Fruit fly (Drosophila melanogaster) whole organism, embryonic: ENCODE data around the gene CG32176.

Experiments used
- Atf-2 ChIP-seq: fragments of 200-800 bp; sonication (Bioruptor generic); optimal IDR thresholded peaks from 2 replicates; lab custom pipeline; 2016; ENCODE audit warnings: missing biosample characterization, missing genetic modification characterization
- CG10274 ChIP-seq: fragments of 200-800 bp; sonication (Bioruptor generic); optimal IDR thresholded peaks from 3 replicates; lab custom pipeline; 2017; ENCODE audit warnings: missing biosample characterization, mild to moderate bottlenecking, missing genetic modification characterization
- CG10321 ChIP-seq: fragments of 200-800 bp; sonication (Bioruptor generic); IDR thresholded peaks from 2 replicates; pipeline ENCODE4 v1.3.6; 2022; ENCODE audit warnings: missing biosample characterization, missing genetic modification characterization
- CG10565 ChIP-seq: fragments of 200-800 bp; sonication (Bioruptor generic); optimal IDR thresholded peaks from 3 replicates; lab custom pipeline; 2016; ENCODE audit warnings: missing biosample characterization, mild to moderate bottlenecking, missing genetic modification characterization
- CG11504 ChIP-seq: fragments of 200-800 bp; sonication (Bioruptor generic); optimal IDR thresholded peaks from 3 replicates; lab custom pipeline; 2019; ENCODE audit warnings: missing biosample characterization, mild to moderate bottlenecking, missing genetic modification characterization, moderate library complexity
- CG12942 ChIP-seq: fragments of 200-800 bp; sonication (Bioruptor generic); optimal IDR thresholded peaks from 3 replicates; lab custom pipeline; 2016; ENCODE audit warnings: missing biosample characterization, missing genetic modification characterization
- CG13624 ChIP-seq: fragments of 200-800 bp; sonication (Bioruptor generic); optimal IDR thresholded peaks from 2 replicates; lab custom pipeline; 2016; ENCODE audit warnings: missing biosample characterization, missing genetic modification characterization
- CG13894 ChIP-seq: fragments of 200-800 bp; sonication (Bioruptor generic); optimal IDR thresholded peaks from 3 replicates; lab custom pipeline; 2018; ENCODE audit warnings: missing biosample characterization, mild to moderate bottlenecking, missing genetic modification characterization, moderate library complexity
- CG15479 ChIP-seq: fragments of 200-800 bp; sonication (Bioruptor generic); optimal IDR thresholded peaks from 3 replicates; lab custom pipeline; 2019; ENCODE audit warnings: missing biosample characterization, mild to moderate bottlenecking, missing genetic modification characterization, moderate library complexity
- CG16815 ChIP-seq: fragments of 200-800 bp; sonication (Bioruptor generic); optimal IDR thresholded peaks from 3 replicates; lab custom pipeline; 2017; ENCODE audit warnings: missing biosample characterization, mild to moderate bottlenecking, missing genetic modification characterization
- CG17328 ChIP-seq: fragments of 200-800 bp; sonication (Bioruptor generic); IDR thresholded peaks from 2 replicates; pipeline ENCODE4 v1.3.6; 2022; ENCODE audit warnings: missing biosample characterization, missing genetic modification characterization
- CG17385 ChIP-seq: fragments of 200-800 bp; sonication (Bioruptor generic); optimal IDR thresholded peaks from 3 replicates; lab custom pipeline; 2018; ENCODE audit warnings: missing biosample characterization, mild to moderate bottlenecking, missing genetic modification characterization
- CG17568 ChIP-seq: fragments of 200-800 bp; sonication (Bioruptor generic); optimal IDR thresholded peaks from 2 replicates; lab custom pipeline; 2018; ENCODE audit warnings: missing biosample characterization, mild to moderate bottlenecking, missing genetic modification characterization, moderate library complexity
- CG1832 ChIP-seq: fragments of 200-800 bp; sonication (Bioruptor generic); optimal IDR thresholded peaks from 2 replicates; lab custom pipeline; 2017; ENCODE audit warnings: missing biosample characterization, mild to moderate bottlenecking, missing genetic modification characterization, inconsistent platforms
- CG30020 ChIP-seq: fragments of 200-800 bp; optimal IDR thresholded peaks from 2 replicates; lab custom pipeline; 2019; ENCODE audit warnings: missing biosample characterization, mild to moderate bottlenecking, missing genetic modification characterization, moderate library complexity
- CG31224 ChIP-seq: fragments of 200-800 bp; sonication (Bioruptor generic); IDR thresholded peaks from 2 replicates; pipeline ENCODE4 v1.3.6; 2022; ENCODE audit warnings: missing biosample characterization, missing genetic modification characterization
- CG3281 ChIP-seq: fragments of 200-800 bp; sonication (Bioruptor generic); optimal IDR thresholded peaks from 3 replicates; lab custom pipeline; 2017; ENCODE audit warnings: missing biosample characterization, mild to moderate bottlenecking, missing genetic modification characterization
- CG6254 ChIP-seq: fragments of 200-800 bp; sonication (Bioruptor generic); optimal IDR thresholded peaks from 3 replicates; lab custom pipeline; 2017; ENCODE audit warnings: mild to moderate bottlenecking, missing biosample characterization, missing genetic modification reagents, missing genetic modification characterization
- CG7963 ChIP-seq: fragments of 200-800 bp; sonication (Bioruptor generic); IDR thresholded peaks from 3 replicates; pipeline ENCODE4 v1.3.6; 2022; ENCODE audit warnings: missing biosample characterization, missing genetic modification characterization; ENCODE audit not compliant: partially characterized antibody
- CG8089 ChIP-seq: fragments of 200-800 bp; sonication (Bioruptor generic); optimal IDR thresholded peaks from 3 replicates; lab custom pipeline; 2016; ENCODE audit warnings: missing biosample characterization, missing genetic modification characterization
- CoRest ChIP-seq: fragments of 200-800 bp; sonication (Bioruptor generic); optimal IDR thresholded peaks from 3 replicates; lab custom pipeline; 2018; ENCODE audit warnings: missing biosample characterization, mild to moderate bottlenecking, missing genetic modification characterization, moderate library complexity
- Dad ChIP-seq: fragments of 200-800 bp; sonication (Bioruptor generic); optimal IDR thresholded peaks from 3 replicates; lab custom pipeline; 2016; ENCODE audit warnings: missing biosample characterization, missing genetic modification characterization
- Dref ChIP-seq: fragments of 200-800 bp; sonication (Bioruptor generic); IDR thresholded peaks from 2 replicates; pipeline ENCODE4 v1.3.6; 2022; ENCODE audit warnings: missing biosample characterization, missing genetic modification characterization
- E2f1 ChIP-seq: fragments of 200-800 bp; sonication (Bioruptor generic); IDR thresholded peaks from 2 replicates; pipeline ENCODE4 v1.3.6; 2022; ENCODE audit warnings: missing biosample characterization, missing genetic modification characterization
- HLH4C ChIP-seq: fragments of 200-800 bp; sonication (Bioruptor generic); IDR thresholded peaks from 3 replicates; pipeline ENCODE4 v1.3.6; 2022; ENCODE audit warnings: missing biosample characterization, missing genetic modification characterization; ENCODE audit not compliant: partially characterized antibody
- HLHmδ ChIP-seq: fragments of 200-800 bp; sonication (Bioruptor generic); optimal IDR thresholded peaks from 2 replicates; lab custom pipeline; 2018; ENCODE audit warnings: missing biosample characterization, mild to moderate bottlenecking, missing genetic modification characterization, moderate library complexity
- Hey ChIP-seq: fragments of 200-800 bp; sonication (Bioruptor generic); optimal IDR thresholded peaks from 3 replicates; lab custom pipeline; 2018; ENCODE audit warnings: missing biosample characterization, mild to moderate bottlenecking, missing genetic modification characterization
- Lpt ChIP-seq: fragments of >200 bp; optimal IDR thresholded peaks from 2 replicates; lab custom pipeline; 2018; ENCODE audit warnings: missing biosample characterization, missing genetic modification characterization
- Tbp ChIP-seq: fragments of >200 bp; optimal IDR thresholded peaks from 2 replicates; lab custom pipeline; 2018; ENCODE audit warnings: missing biosample characterization, missing genetic modification characterization
- ase ChIP-seq: fragments of 200-800 bp; sonication (Bioruptor generic); IDR thresholded peaks from 3 replicates; pipeline ENCODE4 v1.3.6; 2022; ENCODE audit warnings: missing biosample characterization, missing genetic modification characterization
- da ChIP-seq: fragments of 200-800 bp; sonication (Bioruptor generic); optimal IDR thresholded peaks from 2 replicates; lab custom pipeline; 2016; ENCODE audit warnings: missing biosample characterization, missing genetic modification characterization
- danr ChIP-seq: fragments of 200-800 bp; sonication (Bioruptor generic); IDR thresholded peaks from 2 replicates; pipeline ENCODE4 v1.3.6; 2022; ENCODE audit warnings: missing biosample characterization, missing genetic modification characterization
- ewg ChIP-seq: fragments of 200-800 bp; sonication (Bioruptor generic); optimal IDR thresholded peaks from 3 replicates; lab custom pipeline; 2017; ENCODE audit warnings: mild to moderate bottlenecking, missing biosample characterization, missing genetic modification reagents, missing genetic modification characterization
- fd96Cb ChIP-seq: fragments of 200-800 bp; sonication (Bioruptor generic); optimal IDR thresholded peaks from 2 replicates; lab custom pipeline; 2018; ENCODE audit warnings: missing biosample characterization, mild to moderate bottlenecking, missing genetic modification characterization, moderate library complexity
- gce ChIP-seq: fragments of 200-800 bp; sonication (Bioruptor generic); IDR thresholded peaks from 3 replicates; pipeline ENCODE4 v1.3.6; 2022; ENCODE audit warnings: missing biosample characterization, missing genetic modification characterization
- gro ChIP-seq: fragments of 200-800 bp; sonication (Bioruptor generic); optimal IDR thresholded peaks from 2 replicates; lab custom pipeline; 2016; ENCODE audit warnings: missing biosample characterization, missing genetic modification characterization
- hb ChIP-seq: fragments of 200-800 bp; sonication (Bioruptor generic); IDR thresholded peaks from 3 replicates; pipeline ENCODE4 v1.3.6; 2022; ENCODE audit warnings: missing biosample characterization, missing genetic modification characterization; ENCODE audit not compliant: partially characterized antibody
- hbn ChIP-seq: fragments of 200-800 bp; sonication (Bioruptor generic); IDR thresholded peaks from 2 replicates; pipeline ENCODE4 v1.3.6; 2022; ENCODE audit warnings: missing biosample characterization, missing genetic modification characterization; ENCODE audit not compliant: partially characterized antibody
- hkb ChIP-seq, 2 experiments: fragments of 200-800 bp in 1 of 2; fragments of >200 bp in 1 of 2; sonication (Bioruptor generic) in 1 of 2; IDR thresholded peaks in 1 of 2; optimal IDR thresholded peaks in 1 of 2; 2 replicates each; pipeline versions ENCODE4 v1.3.6 to Lab custom; 2017 to 2022; ENCODE audit warnings: missing biosample characterization in 1 of 2, missing genetic modification characterization in 1 of 2
- klu ChIP-seq: fragments of 200-800 bp; sonication (Bioruptor generic); IDR thresholded peaks from 2 replicates; pipeline ENCODE4 v1.3.6; 2022; ENCODE audit warnings: missing biosample characterization, missing genetic modification characterization
- lab ChIP-seq: fragments of 200-800 bp; sonication (Bioruptor generic); optimal IDR thresholded peaks from 3 replicates; lab custom pipeline; 2017; ENCODE audit warnings: missing biosample characterization, missing genetic modification characterization, mild to moderate bottlenecking, moderate library complexity, missing genetic modification reagents
- p53 ChIP-seq: fragments of 200-800 bp; sonication (Bioruptor generic); optimal IDR thresholded peaks from 2 replicates; lab custom pipeline; 2016; ENCODE audit warnings: missing biosample characterization, missing genetic modification characterization
- rib ChIP-seq: fragments of 200-800 bp; sonication (Bioruptor generic); IDR thresholded peaks from 2 replicates; pipeline ENCODE4 v1.3.6; 2022; ENCODE audit warnings: missing biosample characterization, missing genetic modification characterization
- schlank ChIP-seq: fragments of 200-800 bp; sonication (Bioruptor generic); optimal IDR thresholded peaks from 2 replicates; lab custom pipeline; 2018; ENCODE audit warnings: missing biosample characterization, mild to moderate bottlenecking, missing genetic modification characterization
- seq ChIP-seq: fragments of 200-800 bp; sonication (Bioruptor generic); IDR thresholded peaks from 2 replicates; pipeline ENCODE4 v1.3.6; 2022; ENCODE audit warnings: missing biosample characterization, missing genetic modification characterization
- shn ChIP-seq: fragments of 200-800 bp; sonication (Bioruptor generic); optimal IDR thresholded peaks from 3 replicates; lab custom pipeline; 2016; ENCODE audit warnings: missing biosample characterization, missing genetic modification characterization
- tap ChIP-seq: fragments of 200-800 bp; optimal IDR thresholded peaks from 3 replicates; lab custom pipeline; 2019; ENCODE audit warnings: missing biosample characterization, mild to moderate bottlenecking, missing genetic modification characterization, moderate library complexity
- twi ChIP-seq: fragments of 200-800 bp; optimal IDR thresholded peaks from 2 replicates; lab custom pipeline; 2019; ENCODE audit warnings: missing biosample characterization, mild to moderate bottlenecking, missing genetic modification characterization, moderate library complexity
- yki ChIP-seq: fragments of >200 bp; optimal IDR thresholded peaks from 3 replicates; lab custom pipeline; 2018
- zen ChIP-seq: fragments of 200-800 bp; sonication (Bioruptor generic); optimal IDR thresholded peaks from 3 replicates; lab custom pipeline; 2018; ENCODE audit warnings: missing biosample characterization, mild to moderate bottlenecking, missing genetic modification characterization, moderate library complexity

CG32176 gene

DNA sequence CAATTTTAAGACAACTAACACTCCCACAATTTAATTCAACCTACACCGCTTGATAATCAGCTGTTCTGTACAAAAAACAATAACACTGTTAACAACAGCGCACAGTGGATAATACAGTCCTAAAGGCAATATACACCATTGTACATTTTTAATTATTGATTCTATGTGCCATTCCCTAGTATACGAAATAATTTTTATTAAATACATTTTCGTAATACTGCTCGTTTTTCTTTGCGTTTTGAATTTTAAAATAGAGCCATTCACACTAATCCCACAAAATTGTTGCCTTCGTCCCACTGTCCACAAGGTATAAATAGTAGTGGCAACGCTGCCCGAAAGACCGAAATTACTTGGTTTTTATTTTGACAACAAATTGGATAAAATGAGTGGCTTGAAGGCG, at the start of gene CG32176, which contains the start of gene Coq4 (continued):
- TF ChIP-seq hb = peak; percentile 44; the same call in 1 of the 3 replicates
- peak; percentile 97 for TF ChIP-seq Dad
- TF ChIP-seq gce (GFP tag; lab: Robert Waterston, UW) = peak; percentile 94
- peak; percentile 98 for TF ChIP-seq gro
- peak; percentile 47 for TF ChIP-seq Dref (GFP tag; lab: Robert Waterston, UW)
- TF ChIP-seq ase (GFP tag; lab: Robert Waterston, UW) = peak; percentile 97
- TF ChIP-seq Atf-2 = peak; percentile 98
- peak; percentile 90 for TF ChIP-seq CG6254 (GFP tag; lab: Kevin White, UChicago)
- TF ChIP-seq CG17328 (GFP tag; lab: Robert Waterston, UW) = peak; percentile 97
- TF ChIP-seq da = peak; percentile 95
- peak; percentile 98 for TF ChIP-seq fd96Cb (tag; lab: Kevin White, UChicago)
- TF ChIP-seq CG15479 (GFP tag; lab: Kevin White, UChicago) = peak; percentile 7
- no peak for TF ChIP-seq CG1832 (GFP tag; lab: Kevin White, UChicago)
- peak; percentile 81 for TF ChIP-seq Hey (tag; lab: Kevin White, UChicago)
- peak; percentile 97 for TF ChIP-seq CG8089 (GFP tag; lab: Kevin White, UChicago)
- peak; percentile 98 for TF ChIP-seq rib (GFP tag; lab: Robert Waterston, UW)
- TF ChIP-seq p53 = peak; percentile 92
- peak; percentile 95 for TF ChIP-seq CG17568 (GFP tag; lab: Kevin White, UChicago)
- TF ChIP-seq HLHmδ (GFP tag; lab: Kevin White, UChicago) = no peak
- TF ChIP-seq schlank (tag; lab: Kevin White, UChicago) = peak; percentile 97
- peak; percentile 96 for TF ChIP-seq CG13894 (tag; lab: Kevin White, UChicago)
- peak; percentile 96 for TF ChIP-seq klu (GFP tag; lab: Robert Waterston, UW)
- TF ChIP-seq CG10321 = peak; percentile 78
- no peak for TF ChIP-seq yki (lab: Kevin White, UChicago)
- peak; percentile 99 for TF ChIP-seq CG12942 (GFP tag; lab: Kevin White, UChicago)
- TF ChIP-seq CG16815 = peak; percentile 99
- peak; percentile 92 for TF ChIP-seq danr (GFP tag; lab: Robert Waterston, UW)
- peak; percentile 97 for TF ChIP-seq CG3281 (GFP tag; lab: Kevin White, UChicago)
- TF ChIP-seq zen = peak; percentile 97
- peak; percentile 91 for TF ChIP-seq CG10565 (GFP tag; lab: Kevin White, UChicago)
- TF ChIP-seq CG13624 = peak; percentile 98
- TF ChIP-seq lab = peak; percentile 98
- peak; percentile 95 for TF ChIP-seq CG31224 (GFP tag; lab: Robert Waterston, UW)
- TF ChIP-seq HLH4C (GFP tag; lab: Robert Waterston, UW) = peak; percentile 62
- peak; percentile 93 for TF ChIP-seq twi (tag; lab: Kevin White, UChicago)
- peak; percentile 97 for TF ChIP-seq seq
- TF ChIP-seq CoRest = peak; percentile 98
- TF ChIP-seq tap (tag; lab: Kevin White, UChicago) = peak; percentile 97
- TF ChIP-seq Lpt (GFP tag; lab: Kevin White, UChicago) = no peak
- peak; percentile 93 for TF ChIP-seq CG17385
- peak; percentile 46 for TF ChIP-seq hkb (optimal IDR thresholded peaks at IDR 0.05; lab: Kevin White, UChicago)
- TF ChIP-seq hkb (GFP tag; IDR thresholded peaks at IDR 0.05; lab: Robert Waterston, UW) = peak; percentile 97
- 0 out of 2 replicates have a peak, but pooled peaks have one; percentile 39 for TF ChIP-seq hbn (GFP tag; lab: Robert Waterston, UW)
- TF ChIP-seq E2f1 (GFP tag; lab: Robert Waterston, UW) = peak; percentile 98
- TF ChIP-seq CG10274 = peak; percentile 88
- no peak for TF ChIP-seq Tbp (GFP tag; lab: Kevin White, UChicago)
- peak; percentile 80 for TF ChIP-seq CG7963 (GFP tag; lab: Robert Waterston, UW)
- peak; percentile 86 for TF ChIP-seq CG30020 (tag; lab: Kevin White, UChicago)
- TF ChIP-seq CG11504 (tag; lab: Kevin White, UChicago) = peak; percentile 96
- TF ChIP-seq ewg = peak; percentile 94
- TF ChIP-seq shn (GFP tag; lab: Kevin White, UChicago) = peak; percentile 99
